Worm (Caenorhabditis elegans) whole organism, midembryonic: Measurements from ENCODE around the gene rsa-2.

Source experiments
- cog-1 ChIP-seq: sonication (generic microtip); optimal IDR thresholded peaks from 2 replicates; lab custom pipeline; 2016; ENCODE audit warnings: missing genetic modification characterization, missing compliant biosample characterization
- klf-2 ChIP-seq: fragments of 200-800 bp; sonication (Bioruptor generic); conservative IDR thresholded peaks from 2 replicates; pipeline ENCODE4 v1.3.6; 2022; ENCODE audit warnings: missing genetic modification reagents, missing genetic modification characterization, missing compliant biosample characterization
- med-1 ChIP-seq: sonication (generic microtip); optimal IDR thresholded peaks from 2 replicates; lab custom pipeline; 2017; ENCODE audit warnings: missing genetic modification characterization, mild to moderate bottlenecking, missing compliant biosample characterization, antibody characterized with exemption, missing genetic modification reagents; ENCODE audit not compliant: insufficient read depth
- tab-1 ChIP-seq: fragments of 200-800 bp; sonication (Bioruptor generic); IDR thresholded peaks from 2 replicates; pipeline ENCODE4 v1.3.6; 2022; ENCODE audit warnings: missing genetic modification characterization, missing compliant biosample characterization
- ztf-23 ChIP-seq: fragments of 200-800 bp; sonication (Bioruptor generic); IDR thresholded peaks from 2 replicates; pipeline ENCODE4 v1.3.6; 2022; ENCODE audit warnings: missing genetic modification reagents, missing genetic modification characterization, missing compliant biosample characterization

- TF ChIP-seq ztf-23 (GFP tag; lab: Robert Waterston, UW) (no peak), med-1 (GFP tag; lab: Kevin White, UChicago) (no peak), cog-1 (no peak), tab-1 (GFP tag; lab: Robert Waterston, UW) (no peak), klf-2 (no peak)
Observed at ce11 chrIII:11050658-11051118, 12.6 kb upstream of the rsa-2 start.
